Worm (Caenorhabditis elegans) whole organism, L1 larva: ENCODE data around the gene sqv-1.

ENCODE experiments used
- F16B12.6 ChIP-seq: fragments of 150-350 bp; optimal IDR thresholded peaks from 2 replicates; lab custom pipeline; 2014; ENCODE audit warnings: missing biosample characterization, missing genetic modification characterization
- aly-2 ChIP-seq: fragments of 150-350 bp; optimal IDR thresholded peaks from 2 replicates; lab custom pipeline; 2014; ENCODE audit warnings: missing biosample characterization, missing genetic modification characterization
- blmp-1 ChIP-seq: fragments of 150-350 bp; optimal IDR thresholded peaks from 2 replicates; lab custom pipeline; 2014; ENCODE audit warnings: missing biosample characterization, missing genetic modification characterization
- ceh-63 ChIP-seq: fragments of 200-800 bp; sonication (Bioruptor generic); optimal IDR thresholded peaks from 2 replicates; lab custom pipeline; 2018; ENCODE audit warnings: mild to moderate bottlenecking, missing genetic modification characterization, missing compliant biosample characterization
- ceh-8 ChIP-seq: fragments of 200-800 bp; sonication (Bioruptor generic); optimal IDR thresholded peaks from 2 replicates; lab custom pipeline; 2018; ENCODE audit warnings: mild to moderate bottlenecking, missing genetic modification characterization, moderate library complexity, missing compliant biosample characterization
- efl-1 ChIP-seq, 4 experiments: fragments of 150-350 bp; optimal IDR thresholded peaks in 3 of 4; peaks in 1 of 4; 1 replicate in 1 of 4; 2 replicates in 3 of 4; lab custom pipeline; 2014; ENCODE audit warnings: missing biosample characterization in 2 of 4, missing genetic modification characterization in 2 of 4, missing genetic modification reagents in 2 of 4
- egl-13 ChIP-seq: sonication (generic microtip); optimal IDR thresholded peaks from 2 replicates; lab custom pipeline; 2016; ENCODE audit warnings: missing genotype, missing genetic modification reagents, missing genetic modification characterization, missing compliant biosample characterization
- egl-27 ChIP-seq, 2 experiments: fragments of 150-350 bp in 1 of 2; sonication (generic microtip); optimal IDR thresholded peaks; 3 replicates each; lab custom pipeline; 2017 to 2018; ENCODE audit warnings: missing biosample characterization in 2 of 2, missing genetic modification characterization in 2 of 2, missing genetic modification reagents in 2 of 2
- ets-5 ChIP-seq: fragments of 200-800 bp; sonication (Bioruptor generic); IDR thresholded peaks from 2 replicates; pipeline ENCODE4 v1.3.6; 2022; ENCODE audit warnings: missing genetic modification characterization, missing compliant biosample characterization
- fkh-8 ChIP-seq: sonication (generic microtip); optimal IDR thresholded peaks from 2 replicates; lab custom pipeline; 2016; ENCODE audit warnings: mild to moderate bottlenecking, missing genetic modification characterization, missing compliant biosample characterization
- fos-1 ChIP-seq: fragments of 150-350 bp; optimal IDR thresholded peaks from 2 replicates; lab custom pipeline; 2014; ENCODE audit warnings: missing biosample characterization, missing genetic modification characterization
- hpl-2 ChIP-seq: fragments of 150-350 bp; optimal IDR thresholded peaks from 2 replicates; lab custom pipeline; 2014; ENCODE audit warnings: missing biosample characterization, missing genetic modification reagents, missing genetic modification characterization
- lin-35 ChIP-seq, 2 experiments: fragments of 150-350 bp; optimal IDR thresholded peaks; 2 replicates each; lab custom pipeline; 2014; ENCODE audit warnings: missing biosample characterization in 2 of 2, missing genetic modification characterization in 2 of 2, missing genetic modification reagents in 2 of 2
- lin-39 ChIP-seq: fragments of 150-350 bp; optimal IDR thresholded peaks from 2 replicates; lab custom pipeline; 2014; ENCODE audit warnings: missing biosample characterization, missing genetic modification reagents, missing genetic modification characterization
- mab-9 ChIP-seq: fragments of 200-800 bp; sonication (Bioruptor generic); IDR thresholded peaks from 2 replicates; pipeline ENCODE4 v1.3.6; 2022; ENCODE audit warnings: missing genetic modification reagents, missing genetic modification characterization, missing compliant biosample characterization
- mef-2 ChIP-seq: fragments of 150-350 bp; optimal IDR thresholded peaks from 2 replicates; lab custom pipeline; 2014; ENCODE audit warnings: missing biosample characterization, missing genetic modification characterization
- mep-1 ChIP-seq: fragments of 150-350 bp; optimal IDR thresholded peaks from 2 replicates; lab custom pipeline; 2014; ENCODE audit warnings: missing biosample characterization, missing genetic modification characterization
- nhr-19 ChIP-seq: fragments of 200-800 bp; sonication (Bioruptor generic); conservative IDR thresholded peaks from 2 replicates; pipeline ENCODE4 v1.3.6; 2022; ENCODE audit warnings: missing genetic modification characterization, missing compliant biosample characterization
- nhr-28 ChIP-seq: fragments of 150-350 bp; optimal IDR thresholded peaks from 2 replicates; lab custom pipeline; 2014; ENCODE audit warnings: missing biosample characterization, missing genetic modification characterization
- nhr-77 ChIP-seq: fragments of 150-350 bp; optimal IDR thresholded peaks from 2 replicates; lab custom pipeline; 2014; ENCODE audit warnings: missing biosample characterization, missing genetic modification characterization
- nhr-84 ChIP-seq: sonication (generic microtip); optimal IDR thresholded peaks from 2 replicates; lab custom pipeline; 2017; ENCODE audit warnings: missing biosample characterization, missing genetic modification characterization
- nhr-85 ChIP-seq: sonication (generic microtip); peaks from one replicate; lab custom pipeline; 2016; ENCODE audit warnings: missing genetic modification characterization, inconsistent platforms, missing compliant biosample characterization
- pag-3 ChIP-seq: sonication (generic microtip); optimal IDR thresholded peaks from 2 replicates; lab custom pipeline; 2017; ENCODE audit warnings: missing genetic modification characterization, mild to moderate bottlenecking, missing compliant biosample characterization, antibody characterized with exemption, borderline replicate concordance; ENCODE audit not compliant: insufficient read depth
- pqm-1 ChIP-seq: sonication (generic microtip); optimal IDR thresholded peaks from 3 replicates; lab custom pipeline; 2017; ENCODE audit warnings: missing biosample characterization, missing genetic modification characterization
- rnt-1 ChIP-seq: sonication (generic microtip); optimal IDR thresholded peaks from 2 replicates; lab custom pipeline; 2016; ENCODE audit warnings: mild to moderate bottlenecking, missing genetic modification characterization, moderate library complexity, missing compliant biosample characterization
- snu-23 ChIP-seq: sonication (generic microtip); optimal IDR thresholded peaks from 2 replicates; lab custom pipeline; 2016; ENCODE audit warnings: missing genetic modification characterization, missing compliant biosample characterization
- sptf-1 ChIP-seq: fragments of 150-350 bp; optimal IDR thresholded peaks from 2 replicates; lab custom pipeline; 2014; ENCODE audit warnings: missing biosample characterization, missing genetic modification characterization
- sup-37 ChIP-seq: fragments of 200-800 bp; sonication (Bioruptor generic); optimal IDR thresholded peaks from 2 replicates; lab custom pipeline; 2018; ENCODE audit warnings: mild to moderate bottlenecking, missing genetic modification characterization, missing compliant biosample characterization
- tlp-1 ChIP-seq: fragments of 150-350 bp; optimal IDR thresholded peaks from 2 replicates; lab custom pipeline; 2014; ENCODE audit warnings: missing biosample characterization, missing genetic modification characterization
- unc-30 ChIP-seq: sonication (generic microtip); optimal IDR thresholded peaks from 2 replicates; lab custom pipeline; 2017; ENCODE audit warnings: missing biosample characterization, missing genetic modification characterization
- unc-86 ChIP-seq: sonication (generic microtip); optimal IDR thresholded peaks from 2 replicates; lab custom pipeline; 2016; ENCODE audit warnings: missing genetic modification characterization, missing compliant biosample characterization
- unc-98 ChIP-seq: fragments of 200-800 bp; sonication (Bioruptor generic); IDR thresholded peaks from 2 replicates; pipeline ENCODE4 v1.3.6; 2022; ENCODE audit warnings: missing genetic modification characterization, missing compliant biosample characterization
- vab-15 ChIP-seq: sonication (generic microtip); optimal IDR thresholded peaks from 2 replicates; lab custom pipeline; 2017; ENCODE audit warnings: missing genotype, mild to moderate bottlenecking, missing genetic modification characterization, missing compliant biosample characterization
- zag-1 ChIP-seq: fragments of 150-350 bp; optimal IDR thresholded peaks from 2 replicates; lab custom pipeline; 2014; ENCODE audit warnings: missing biosample characterization, missing genetic modification characterization

sqv-1 gene

ce11 chrIV:8325667-8326066 lies 35.2 kb upstream of the sqv-1 start, which contains the start of gene F35H10.3:
Gene F35H10.3, plus strand, starts transcription at chrIV:8325967.
- TF ChIP-seq pqm-1 (tag; lab: Kevin White, UChicago): no peak
- TF ChIP-seq aly-2 (tag; lab: Kevin White, UChicago): no peak
- TF ChIP-seq nhr-19: no peak
- TF ChIP-seq sptf-1: no peak
- TF ChIP-seq mab-9: no peak
- TF ChIP-seq fkh-8 (tag; lab: Kevin White, UChicago): no peak
- no peak for TF ChIP-seq tlp-1
- TF ChIP-seq vab-15 (tag; lab: Kevin White, UChicago): no peak
- TF ChIP-seq unc-86 (tag; lab: Kevin White, UChicago): no peak
- TF ChIP-seq lin-35 (GFP tag; optimal IDR thresholded peaks at IDR 0.05; lab: Kevin White, UChicago): no peak
- no peak for TF ChIP-seq ceh-8
- no peak for TF ChIP-seq egl-27 (tag; optimal IDR thresholded peaks at IDR 0.05; lab: Kevin White, UChicago)
- TF ChIP-seq F16B12.6 (tag; lab: Kevin White, UChicago): no peak
- TF ChIP-seq mef-2: no peak

- TF ChIP-seq nhr-85 (no peak), unc-30 (no peak), ceh-63 (GFP tag; lab: Kevin White, UChicago) (no peak), efl-1 (optimal IDR thresholded peaks at IDR 0.05; lab: Kevin White, UChicago) (no peak), efl-1 (GFP tag; optimal IDR thresholded peaks at IDR 0.05 in 1 of 2; lab: Kevin White, UChicago) (no peak)
Measured at ce11 chrIV:8328913-8329312, 32.0 kb upstream of the sqv-1 start, which contains the start of gene F35H10.2. Gene F35H10.2, plus strand, starts transcription at chrIV:8329213.

ce11 chrIV:8332526-8332925 lies 28.4 kb upstream of the sqv-1 start, which contains the start of gene lys-10:
Gene lys-10, plus strand, starts transcription at chrIV:8332826.
- no peak for TF ChIP-seq aly-2 (tag; lab: Kevin White, UChicago)
- no peak for TF ChIP-seq snu-23 (GFP tag; lab: Kevin White, UChicago)
- TF ChIP-seq unc-98: no peak
- no peak for TF ChIP-seq tlp-1
- TF ChIP-seq nhr-28 (tag; lab: Kevin White, UChicago): no peak
- no peak for TF ChIP-seq blmp-1 (tag; lab: Kevin White, UChicago)
- TF ChIP-seq nhr-84 (tag; lab: Kevin White, UChicago): no peak
- no peak for TF ChIP-seq ceh-8
- no peak for TF ChIP-seq pag-3 (tag; lab: Kevin White, UChicago)
- TF ChIP-seq lin-39 (tag; lab: Kevin White, UChicago): no peak
- TF ChIP-seq rnt-1 (tag; lab: Kevin White, UChicago): no peak
- no peak for TF ChIP-seq egl-13 (tag; lab: Kevin White, UChicago)

ce11 chrIV:8333034-8333433 lies 27.9 kb upstream of the sqv-1 start:
- no peak for TF ChIP-seq efl-1 (optimal IDR thresholded peaks at IDR 0.05; lab: Kevin White, UChicago)
- peak in 1 of 2 experiments; percentile 6 for TF ChIP-seq efl-1 (GFP tag; optimal IDR thresholded peaks at IDR 0.05 in 1 of 2; lab: Kevin White, UChicago)
- no peak for TF ChIP-seq ets-5 (GFP tag; lab: Robert Waterston, UW)
- no peak for TF ChIP-seq mep-1 (tag; lab: Kevin White, UChicago)
- no peak for TF ChIP-seq fos-1 (tag; lab: Kevin White, UChicago)
- TF ChIP-seq, all 84 proteins: peak for 1

- TF ChIP-seq nhr-19 (no peak), zag-1 (tag; lab: Kevin White, UChicago) (no peak)
Measured at ce11 chrIV:8333554-8333953, 27.4 kb upstream of the sqv-1 start.

ce11 chrIV:8333954-8333987 lies 27.1 kb upstream of the sqv-1 start, which contains the start of gene his-31:
Gene his-31, minus strand, starts transcription at chrIV:8333983.
- TF ChIP-seq hpl-2 (GFP tag; lab: Kevin White, UChicago) (no peak), sup-37 (GFP tag; lab: Kevin White, UChicago) (no peak), nhr-77 (tag; lab: Kevin White, UChicago) (no peak), blmp-1 (tag; lab: Kevin White, UChicago) (no peak), nhr-84 (tag; lab: Kevin White, UChicago) (no peak), fos-1 (tag; lab: Kevin White, UChicago) (no peak), sptf-1 (no peak)
